Worm (Caenorhabditis elegans) whole organism, L3 larva: ENCODE data around the gene clec-177.
"Not testable (repeated sequence)": the region's sequence is repeated elsewhere in the genome, so short reads cannot be mapped to it uniquely, and the experiment has no call there.

Experiments
- R02D3.7 ChIP-seq: fragments of 150-350 bp; optimal IDR thresholded peaks from 2 replicates; lab custom pipeline; 2014; ENCODE audit warnings: missing biosample characterization, missing genetic modification characterization
- ZK546.5 ChIP-seq: sonication (generic microtip); optimal IDR thresholded peaks from 2 replicates; lab custom pipeline; 2017; ENCODE audit warnings: missing biosample characterization, missing genetic modification characterization
- aly-2 ChIP-seq: fragments of 150-350 bp; optimal IDR thresholded peaks from 2 replicates; lab custom pipeline; 2014; ENCODE audit warnings: missing biosample characterization, missing genetic modification characterization
- ama-1 ChIP-seq: fragments of 150-350 bp; optimal IDR thresholded peaks from 2 replicates; lab custom pipeline; 2018
- ceh-28 ChIP-seq: fragments of 150-350 bp; optimal IDR thresholded peaks from 2 replicates; lab custom pipeline; 2014; ENCODE audit warnings: missing biosample characterization, missing genetic modification reagents, missing genetic modification characterization
- daf-12 ChIP-seq: fragments of 150-350 bp; optimal IDR thresholded peaks from 2 replicates; lab custom pipeline; 2014; ENCODE audit warnings: missing biosample characterization, missing genetic modification reagents, missing genetic modification characterization
- egl-27 ChIP-seq: sonication (generic microtip); optimal IDR thresholded peaks from 4 replicates; lab custom pipeline; 2017; ENCODE audit warnings: missing biosample characterization, missing genetic modification reagents, missing genetic modification characterization
- egl-5 ChIP-seq: fragments of 150-350 bp; optimal IDR thresholded peaks from 2 replicates; lab custom pipeline; 2017; ENCODE audit warnings: missing biosample characterization, missing genetic modification reagents, missing genetic modification characterization, inconsistent platforms
- elt-1 ChIP-seq: fragments of 150-350 bp; optimal IDR thresholded peaks from 2 replicates; lab custom pipeline; 2014; ENCODE audit warnings: missing biosample characterization, missing genetic modification characterization
- eor-1 ChIP-seq, 2 experiments: fragments of 150-350 bp; optimal IDR thresholded peaks; 2 replicates each; lab custom pipeline; 2014 to 2018; ENCODE audit warnings: missing biosample characterization in 2 of 2, missing genetic modification characterization in 2 of 2
- fkh-2 ChIP-seq: fragments of 150-350 bp; optimal IDR thresholded peaks from 2 replicates; lab custom pipeline; 2014; ENCODE audit warnings: missing biosample characterization, missing genetic modification reagents, missing genetic modification characterization
- jun-1 ChIP-seq: fragments of 150-350 bp; optimal IDR thresholded peaks from 2 replicates; lab custom pipeline; 2014; ENCODE audit warnings: missing biosample characterization, missing genetic modification reagents, missing genetic modification characterization
- lin-39 ChIP-seq: fragments of 150-350 bp; optimal IDR thresholded peaks from 2 replicates; lab custom pipeline; 2018; ENCODE audit warnings: missing biosample characterization, missing genetic modification reagents, missing genetic modification characterization
- mdl-1 ChIP-seq: fragments of 150-350 bp; optimal IDR thresholded peaks from 2 replicates; lab custom pipeline; 2014; ENCODE audit warnings: missing biosample characterization, missing genetic modification characterization
- mml-1 ChIP-seq: fragments of 150-350 bp; sonication (generic microtip); optimal IDR thresholded peaks from 3 replicates; lab custom pipeline; 2014; ENCODE audit warnings: missing biosample characterization, missing genetic modification characterization
- nhr-11 ChIP-seq: fragments of 150-350 bp; optimal IDR thresholded peaks from 2 replicates; lab custom pipeline; 2014; ENCODE audit warnings: missing biosample characterization, missing genetic modification characterization
- nhr-12 ChIP-seq: fragments of 150-350 bp; optimal IDR thresholded peaks from 2 replicates; lab custom pipeline; 2014; ENCODE audit warnings: missing biosample characterization, missing genetic modification characterization
- nhr-237 ChIP-seq: fragments of 150-350 bp; optimal IDR thresholded peaks from 2 replicates; lab custom pipeline; 2014; ENCODE audit warnings: missing biosample characterization, missing genetic modification characterization
- nhr-28 ChIP-seq: fragments of 150-350 bp; optimal IDR thresholded peaks from 2 replicates; lab custom pipeline; 2014; ENCODE audit warnings: missing biosample characterization, missing genetic modification characterization
- nhr-43 ChIP-seq: sonication (generic microtip); optimal IDR thresholded peaks from 2 replicates; lab custom pipeline; 2016; ENCODE audit warnings: mild to moderate bottlenecking, missing genetic modification characterization, missing compliant biosample characterization; ENCODE audit not compliant: poor library complexity, severe bottlenecking
- nhr-67 ChIP-seq: fragments of 150-350 bp; optimal IDR thresholded peaks from 2 replicates; lab custom pipeline; 2014; ENCODE audit warnings: missing biosample characterization, missing genetic modification characterization
- nhr-76 ChIP-seq: fragments of 150-350 bp; sonication (generic microtip); optimal IDR thresholded peaks from 5 replicates; lab custom pipeline; 2014; ENCODE audit warnings: missing biosample characterization, missing genetic modification characterization
- nhr-77 ChIP-seq: fragments of 150-350 bp; optimal IDR thresholded peaks from 2 replicates; lab custom pipeline; 2014; ENCODE audit warnings: missing biosample characterization, missing genetic modification characterization
- pha-4 ChIP-seq: fragments of 150-350 bp; optimal IDR thresholded peaks from 2 replicates; lab custom pipeline; 2014; ENCODE audit warnings: missing biosample characterization, missing genetic modification reagents, missing genetic modification characterization
- pqm-1 ChIP-seq: fragments of 150-350 bp; optimal IDR thresholded peaks from 2 replicates; lab custom pipeline; 2017; ENCODE audit warnings: missing biosample characterization, missing genetic modification characterization, inconsistent platforms
- sea-2 ChIP-seq: fragments of 150-350 bp; sonication (generic microtip); optimal IDR thresholded peaks from 4 replicates; lab custom pipeline; 2014; ENCODE audit warnings: missing biosample characterization, missing genetic modification reagents, missing genetic modification characterization
- skn-1 ChIP-seq: fragments of 150-350 bp; optimal IDR thresholded peaks from 2 replicates; lab custom pipeline; 2014; ENCODE audit warnings: missing biosample characterization, missing genetic modification characterization
- tbx-2 ChIP-seq: sonication (generic microtip); optimal IDR thresholded peaks from 2 replicates; lab custom pipeline; 2016; ENCODE audit warnings: mild to moderate bottlenecking, missing genetic modification characterization, missing compliant biosample characterization
- unc-39 ChIP-seq: sonication (generic microtip); optimal IDR thresholded peaks from 4 replicates; lab custom pipeline; 2017; ENCODE audit warnings: missing biosample characterization, missing genetic modification characterization
- unc-62 ChIP-seq: fragments of 150-350 bp; sonication (generic microtip); optimal IDR thresholded peaks from 4 replicates; lab custom pipeline; 2014; ENCODE audit warnings: missing biosample characterization, missing genetic modification reagents, missing genetic modification characterization
- zag-1 ChIP-seq: fragments of 150-350 bp; optimal IDR thresholded peaks from 2 replicates; lab custom pipeline; 2014; ENCODE audit warnings: missing biosample characterization, missing genetic modification characterization

Gene clec-177

ce11 chrIV:5005154-5005553 lies 18.8 kb downstream of the clec-177 start:
- TF ChIP-seq mdl-1 (tag; lab: Kevin White, UChicago) = no peak
- no peak for TF ChIP-seq nhr-77 (tag; lab: Kevin White, UChicago)
- no peak for TF ChIP-seq lin-39 (tag; lab: Kevin White, UChicago)
- TF ChIP-seq egl-5 (tag; lab: Kevin White, UChicago) = no peak
- no peak for TF ChIP-seq zag-1 (tag; lab: Kevin White, UChicago)
- TF ChIP-seq elt-1 (tag; lab: Kevin White, UChicago) = no peak
- no peak for TF ChIP-seq nhr-11 (tag; lab: Kevin White, UChicago)
- TF ChIP-seq R02D3.7 = no peak
- no peak for TF ChIP-seq nhr-28 (tag; lab: Kevin White, UChicago)
- no peak for TF ChIP-seq egl-27 (tag; lab: Kevin White, UChicago)
- TF ChIP-seq skn-1 (tag; lab: Kevin White, UChicago) = no peak
- no peak for TF ChIP-seq nhr-12 (tag; lab: Kevin White, UChicago)
- TF ChIP-seq jun-1 = no peak

ce11 chrIV:5008378-5008777 lies 22.0 kb downstream of the clec-177 start, which contains the start of gene srm-2:
Gene srm-2, plus strand, starts transcription at chrIV:5008678.
- TF ChIP-seq nhr-237 (tag; lab: Kevin White, UChicago) (no peak), unc-39 (tag; lab: Kevin White, UChicago) (no peak), nhr-67 (tag; lab: Kevin White, UChicago) (no peak), ceh-28 (no peak), aly-2 (tag; lab: Kevin White, UChicago) (no peak), nhr-43 (tag; lab: Kevin White, UChicago) (no peak), elt-1 (tag; lab: Kevin White, UChicago) (no peak), mml-1 (tag; lab: Kevin White, UChicago) (no peak), ama-1 (lab: Kevin White, UChicago) (no peak), fkh-2 (no peak), R02D3.7 (no peak), ZK546.5 (tag; lab: Kevin White, UChicago) (no peak), tbx-2 (tag; lab: Kevin White, UChicago) (no peak), eor-1 (tag; optimal IDR thresholded peaks at IDR 0.05; lab: Kevin White, UChicago) (no peak), pha-4 (tag; lab: Kevin White, UChicago) (no peak), pqm-1 (no peak), jun-1 (no peak), nhr-77 (tag; lab: Kevin White, UChicago) (no peak), unc-62 (GFP tag; lab: Kevin White, UChicago) (no peak)

- no peak for TF ChIP-seq unc-62 (GFP tag; lab: Kevin White, UChicago)
- TF ChIP-seq nhr-76 (tag; lab: Kevin White, UChicago) = no peak
- no peak for TF ChIP-seq ama-1 (lab: Kevin White, UChicago)
- no peak for TF ChIP-seq mml-1 (tag; lab: Kevin White, UChicago)
- TF ChIP-seq zag-1 (tag; lab: Kevin White, UChicago) = no peak
- no peak for TF ChIP-seq nhr-237 (tag; lab: Kevin White, UChicago)
- no peak for TF ChIP-seq ceh-28
Observed at ce11 chrIV:5012241-5012640, 25.9 kb downstream of the clec-177 start, which contains the start of gene srm-1. Gene srm-1, plus strand, starts transcription at chrIV:5012541.

ce11 chrIV:5016461-5016860 lies 30.1 kb downstream of the clec-177 start, which contains the start of gene ssq-4:
Gene ssq-4, plus strand, starts transcription at chrIV:5016479.
- TF ChIP-seq lin-39, nhr-28, ZK546.5 (tag; lab: Kevin White, UChicago): not testable (repeated sequence)
- TF ChIP-seq, all 47 proteins: peak for 0; not testable (repeated sequence) for 47

- not testable (repeated sequence) for TF ChIP-seq daf-12, pha-4, egl-5 (tag; lab: Kevin White, UChicago)
Observed at ce11 chrIV:5017075-5017474, 30.7 kb downstream of the clec-177 start, which contains the start of gene T28H11.7. Gene T28H11.7, minus strand, starts transcription at chrIV:5017175.

ce11 chrIV:5020533-5020932 lies 34.2 kb downstream of the clec-177 start, which contains the start of gene T28H11.8:
Gene T28H11.8, minus strand, starts transcription at chrIV:5020633.
- TF ChIP-seq sea-2 (GFP tag; lab: Kevin White, UChicago) (no peak), R02D3.7 (no peak)
